Worm (Caenorhabditis elegans) whole organism, L4 larva: ENCODE data around the gene F18A12.7.

ENCODE experiments used
- aly-2 ChIP-seq: sonication (generic microtip); optimal IDR thresholded peaks from 2 replicates; lab custom pipeline; 2018; ENCODE audit warnings: missing biosample characterization, missing genetic modification characterization
- daf-12 ChIP-seq: fragments of 150-350 bp; optimal IDR thresholded peaks from 2 replicates; lab custom pipeline; 2014; ENCODE audit warnings: missing biosample characterization, missing genetic modification reagents, missing genetic modification characterization
- madf-5 ChIP-seq, 2 experiments: fragments of 200-800 bp; sonication (Bioruptor generic); IDR thresholded peaks; 2 replicates each; pipeline ENCODE4 v1.3.6; 2022; ENCODE audit warnings: missing compliant biosample characterization in 2 of 2, missing genetic modification characterization in 2 of 2
- mep-1 ChIP-seq: fragments of 150-350 bp; sonication (generic microtip); optimal IDR thresholded peaks from 3 replicates; lab custom pipeline; 2014; ENCODE audit warnings: missing biosample characterization, missing genetic modification characterization
- nhr-10 ChIP-seq: fragments of 150-350 bp; optimal IDR thresholded peaks from 2 replicates; lab custom pipeline; 2014; ENCODE audit warnings: missing biosample characterization, missing genetic modification characterization
- pha-4 ChIP-seq, 2 experiments: fragments of 150-350 bp in 1 of 2; fragments of 200-800 bp in 1 of 2; sonication (Bioruptor generic) in 1 of 2; IDR thresholded peaks in 1 of 2; optimal IDR thresholded peaks in 1 of 2; 2 replicates each; pipeline versions ENCODE4 v1.3.6 to Lab custom; 2014 to 2022; ENCODE audit warnings: missing genetic modification characterization in 2 of 2, missing genetic modification reagents in 2 of 2, missing biosample characterization in 1 of 2, missing compliant biosample characterization in 1 of 2
- skn-1 ChIP-seq: fragments of 150-350 bp; optimal IDR thresholded peaks from 2 replicates; lab custom pipeline; 2014; ENCODE audit warnings: missing biosample characterization, missing genetic modification characterization
- snpc-4 ChIP-seq: fragments of 150-350 bp; optimal IDR thresholded peaks from 2 replicates; lab custom pipeline; 2014; ENCODE audit warnings: missing biosample characterization, missing genetic modification characterization
- spr-3 ChIP-seq: fragments of 200-800 bp; sonication (Bioruptor generic); optimal IDR thresholded peaks from 2 replicates; lab custom pipeline; 2018; ENCODE audit warnings: mild to moderate bottlenecking, missing genetic modification characterization, missing compliant biosample characterization
- unc-62 ChIP-seq, 3 experiments: fragments of 150-350 bp in 1 of 3; sonication (generic microtip); optimal IDR thresholded peaks in 2 of 3; peaks in 1 of 3; 1 replicate in 1 of 3; 2 replicates in 2 of 3; lab custom pipeline; 2014 to 2017; ENCODE audit warnings: missing biosample characterization in 3 of 3, missing genetic modification characterization in 3 of 3, missing genetic modification reagents in 3 of 3, missing genotype in 1 of 3
- vab-7 ChIP-seq: fragments of 200-800 bp; sonication (Bioruptor generic); IDR thresholded peaks from 2 replicates; pipeline ENCODE4 v1.3.6; 2022; ENCODE audit warnings: missing genetic modification reagents, missing genetic modification characterization, missing compliant biosample characterization
- ztf-11 ChIP-seq: fragments of 150-350 bp; optimal IDR thresholded peaks from 2 replicates; lab custom pipeline; 2014; ENCODE audit warnings: missing biosample characterization, missing genetic modification characterization

DNA sequence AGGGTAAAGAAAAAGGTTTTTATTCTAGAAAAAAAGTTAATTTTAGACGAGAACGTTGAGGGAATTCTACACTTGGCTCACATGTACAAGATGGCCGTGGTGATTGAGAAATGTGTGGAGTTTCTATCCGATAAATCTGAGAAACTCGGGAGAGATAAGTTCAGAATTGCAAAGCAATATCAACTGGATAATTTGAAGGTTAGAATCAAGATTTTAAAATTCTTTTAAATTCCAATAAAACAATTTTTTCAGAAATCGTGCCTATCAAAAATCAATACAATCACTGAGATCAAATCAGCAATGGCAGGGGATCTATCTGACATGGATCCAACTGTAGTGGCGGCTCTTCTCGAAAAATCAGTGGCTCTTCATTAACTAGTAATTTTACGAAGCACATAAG is 36.0 kb downstream of the F18A12.7 start, which contains the start of gene Y49F6C.2:
- TF ChIP-seq skn-1, result no peak
- TF ChIP-seq nhr-10 (tag; lab: Kevin White, UChicago), result no peak
- TF ChIP-seq mep-1 (tag; lab: Kevin White, UChicago), result no peak
- TF ChIP-seq snpc-4 (tag; lab: Kevin White, UChicago), result no peak
- TF ChIP-seq aly-2 (tag; lab: Kevin White, UChicago), result no peak
- TF ChIP-seq vab-7, result no peak
- no peak for TF ChIP-seq ztf-11 (tag; lab: Kevin White, UChicago)
- TF ChIP-seq pha-4 (GFP tag; IDR thresholded peaks at IDR 0.05; lab: Robert Waterston, UW), result no peak
- TF ChIP-seq pha-4 (tag; optimal IDR thresholded peaks at IDR 0.05; lab: Kevin White, UChicago), result no peak
- no peak for TF ChIP-seq madf-5 (GFP tag; IDR thresholded peaks at IDR 0.05; lab: Robert Waterston, UW)
- no peak for TF ChIP-seq daf-12 (tag; lab: Kevin White, UChicago)
- no peak for TF ChIP-seq spr-3
- TF ChIP-seq unc-62 (GFP tag; optimal IDR thresholded peaks at IDR 0.05 in 1 of 2; lab: Kevin White, UChicago), result no peak
- TF ChIP-seq unc-62 (tag; optimal IDR thresholded peaks at IDR 0.05; lab: Kevin White, UChicago), result no peak
